Fruit fly (Drosophila melanogaster): Measurements from ENCODE around the gene Nmdmc.

Nmdmc gene

DNA sequence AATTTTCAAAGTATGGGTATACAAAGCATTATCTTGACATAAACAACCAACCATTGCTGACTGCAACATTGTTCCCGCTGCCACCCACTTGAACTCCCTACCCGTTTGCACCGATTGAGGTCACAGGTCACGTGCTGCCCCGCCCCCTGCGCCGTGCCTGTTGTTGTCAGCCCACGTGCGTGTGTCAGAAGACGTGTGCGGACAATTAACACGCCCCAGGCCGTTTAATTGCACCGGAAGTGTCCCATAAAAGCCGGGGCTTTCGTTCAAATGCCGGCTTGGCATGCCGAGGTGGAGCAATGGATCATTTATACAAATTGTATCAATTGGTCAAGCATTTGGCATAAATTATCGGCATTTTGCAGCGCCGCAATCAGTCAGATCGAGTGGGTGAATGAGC is 23.3 kb downstream of the Nmdmc start:
- TF ChIP-seq cwo (GFP tag; optimal IDR thresholded peaks at IDR 0.05) (peak; percentile 88), Xrp1 (GFP tag; IDR thresholded peaks at IDR 0.05) (no peak), CG31388 (GFP tag; optimal IDR thresholded peaks at IDR 0.05) (no peak), mirr (GFP tag; optimal IDR thresholded peaks at IDR 0.05) (no peak), CG13894 (tag; optimal IDR thresholded peaks at IDR 0.05) (no peak), slp2 (GFP tag; optimal IDR thresholded peaks at IDR 0.05) (no peak), Nf-YA (GFP tag; IDR thresholded peaks at IDR 0.05) (peak; percentile 7; the same call in 1 of the 2 replicates), CG8388 (GFP tag; optimal IDR thresholded peaks at IDR 0.05) (no peak), E2f1 (GFP tag; IDR thresholded peaks at IDR 0.05) (no peak), Usf (GFP tag; optimal IDR thresholded peaks at IDR 0.05) (no peak), CG7839 (tag; optimal IDR thresholded peaks at IDR 0.05) (no peak), CG3163 (GFP tag; optimal IDR thresholded peaks at IDR 0.05) (no peak), kni (GFP tag; optimal IDR thresholded peaks at IDR 0.05) (peak; percentile 78), scrt (GFP tag; optimal IDR thresholded peaks at IDR 0.05) (no peak), CG4360 (GFP tag; IDR thresholded peaks at IDR 0.05) (peak; percentile 36; the same call in 1 of the 2 replicates), CG11723 (GFP tag; optimal IDR thresholded peaks at IDR 0.05) (no peak), hbn (GFP tag; IDR thresholded peaks at IDR 0.05; ENCODE audit: partially characterized antibody) (no peak), CG9876 (GFP tag; optimal IDR thresholded peaks at IDR 0.05) (no peak), Jarid2 (GFP tag; optimal IDR thresholded peaks at IDR 0.05) (no peak), CG18619 (GFP tag; optimal IDR thresholded peaks at IDR 0.05) (no peak), NC2α (GFP tag; optimal IDR thresholded peaks at IDR 0.05) (no peak), Hr78 (GFP tag; optimal IDR thresholded peaks at IDR 0.05) (peak in 1 of 2 experiments; percentile 98), Hey (tag; optimal IDR thresholded peaks at IDR 0.05) (peak; percentile 98), Blimp-1 (GFP tag; optimal IDR thresholded peaks at IDR 0.05) (no peak), ro (GFP tag; IDR thresholded peaks at IDR 0.05) (no peak), CG16863 (GFP tag; optimal IDR thresholded peaks at IDR 0.05) (no peak), CG10543 (GFP tag; optimal IDR thresholded peaks at IDR 0.05) (no peak), prd (optimal IDR thresholded peaks at IDR 0.05) (no peak), prd (GFP tag; IDR thresholded peaks at IDR 0.05) (peak; percentile 10; the same call in 1 of the 3 replicates), HLHmδ (GFP tag; optimal IDR thresholded peaks at IDR 0.05) (peak; percentile 80), Bdp1 (GFP tag; optimal IDR thresholded peaks at IDR 0.05) (no peak), vvl (GFP tag; IDR thresholded peaks at IDR 0.05) (peak; percentile 62; the same call in 1 of the 2 replicates), tna (GFP tag; IDR thresholded peaks at IDR 0.05; ENCODE audit: partially characterized antibody) (no peak), gem (tag; optimal IDR thresholded peaks at IDR 0.05) (no peak), nerfin-1 (tag; optimal IDR thresholded peaks at IDR 0.05) (peak; percentile 0), CG6683 (GFP tag; optimal IDR thresholded peaks at IDR 0.05) (no peak), Scr (GFP tag; IDR thresholded peaks at IDR 0.05; ENCODE audit: partially characterized antibody) (no peak), eyg (GFP tag; optimal IDR thresholded peaks at IDR 0.05) (no peak), PHDP (tag; optimal IDR thresholded peaks at IDR 0.05) (no peak), CG11247 (GFP tag; IDR thresholded peaks at IDR 0.05) (no peak), Mad (GFP tag; optimal IDR thresholded peaks at IDR 0.05) (no peak), Meics (GFP tag; optimal IDR thresholded peaks at IDR 0.05) (no peak), ara (GFP tag; IDR thresholded peaks at IDR 0.05) (0 out of 2 replicates have a peak, but pooled peaks have one; percentile 5), Side (GFP tag; optimal IDR thresholded peaks at IDR 0.05) (no peak), CG12071 (GFP tag; optimal IDR thresholded peaks at IDR 0.05) (no peak), CG17359 (tag; optimal IDR thresholded peaks at IDR 0.05) (no peak), Hmx (GFP tag; optimal IDR thresholded peaks at IDR 0.05) (no peak), CG4282 (GFP tag; optimal IDR thresholded peaks at IDR 0.05) (no peak), Awh (GFP tag; IDR thresholded peaks at IDR 0.05) (no peak), trh (GFP tag; optimal IDR thresholded peaks at IDR 0.05) (no peak), vfl (GFP tag; optimal IDR thresholded peaks at IDR 0.05) (no peak)

Measured in whole organism, embryonic.